Worm (Caenorhabditis elegans) whole organism, mixed stage, embryonic: ENCODE measurements around the gene col-8.

Experiments
- M03D4.4 ChIP-seq: sonication (generic microtip); optimal IDR thresholded peaks from 2 replicates; lab custom pipeline; 2017; ENCODE audit warnings: mild to moderate bottlenecking, missing genetic modification characterization, missing compliant biosample characterization
- bed-3 ChIP-seq: fragments of 200-800 bp; sonication (Bioruptor generic); optimal IDR thresholded peaks from 3 replicates; lab custom pipeline; 2018; ENCODE audit warnings: mild to moderate bottlenecking, missing genetic modification characterization, moderate library complexity, missing compliant biosample characterization
- blmp-1 ChIP-seq: fragments of 150-350 bp; optimal IDR thresholded peaks from 2 replicates; lab custom pipeline; 2014; ENCODE audit warnings: missing biosample characterization, missing genetic modification characterization
- ceh-39 ChIP-seq: fragments of 150-350 bp; optimal IDR thresholded peaks from 2 replicates; lab custom pipeline; 2014; ENCODE audit warnings: missing biosample characterization, missing genetic modification characterization
- ceh-43 ChIP-seq: fragments of 200-800 bp; sonication (Bioruptor generic); optimal IDR thresholded peaks from 2 replicates; lab custom pipeline; 2018; ENCODE audit warnings: mild to moderate bottlenecking, missing genetic modification characterization, moderate library complexity, missing compliant biosample characterization
- ces-1 ChIP-seq: fragments of 150-350 bp; optimal IDR thresholded peaks from 2 replicates; lab custom pipeline; 2014; ENCODE audit warnings: missing biosample characterization, missing genetic modification reagents, missing genetic modification characterization
- cnd-1 ChIP-seq: fragments of 200-800 bp; sonication (Bioruptor generic); optimal IDR thresholded peaks from 2 replicates; lab custom pipeline; 2018; ENCODE audit warnings: mild to moderate bottlenecking, missing genetic modification characterization, missing compliant biosample characterization
- drap-1 ChIP-seq: fragments of 200-800 bp; sonication (Bioruptor generic); optimal IDR thresholded peaks from 3 replicates; lab custom pipeline; 2018; ENCODE audit warnings: mild to moderate bottlenecking, missing genetic modification characterization, missing compliant biosample characterization
- elt-1 ChIP-seq: sonication (generic microtip); optimal IDR thresholded peaks from 2 replicates; lab custom pipeline; 2017; ENCODE audit warnings: missing genetic modification characterization, mild to moderate bottlenecking, missing compliant biosample characterization, antibody characterized with exemption, moderate library complexity, borderline replicate concordance; ENCODE audit not compliant: insufficient read depth
- elt-3 ChIP-seq: fragments of 150-350 bp; optimal IDR thresholded peaks from 2 replicates; lab custom pipeline; 2014; ENCODE audit warnings: missing biosample characterization, missing genetic modification characterization
- flh-1 ChIP-seq: fragments of 200-800 bp; sonication (Bioruptor generic); optimal IDR thresholded peaks from 2 replicates; lab custom pipeline; 2018; ENCODE audit warnings: mild to moderate bottlenecking, missing genetic modification characterization, moderate library complexity, missing compliant biosample characterization
- ham-2 ChIP-seq: fragments of 200-800 bp; sonication (Bioruptor generic); optimal IDR thresholded peaks from 2 replicates; lab custom pipeline; 2018; ENCODE audit warnings: mild to moderate bottlenecking, missing genetic modification characterization, missing compliant biosample characterization
- hlh-1 ChIP-seq: fragments of 150-350 bp; optimal IDR thresholded peaks from 2 replicates; lab custom pipeline; 2014; ENCODE audit warnings: missing biosample characterization, missing genetic modification reagents, missing genetic modification characterization
- lin-13 ChIP-seq: fragments of 150-350 bp; optimal IDR thresholded peaks from 2 replicates; lab custom pipeline; 2014; ENCODE audit warnings: missing biosample characterization, missing genetic modification characterization
- lin-32 ChIP-seq: fragments of 200-800 bp; sonication (Bioruptor generic); optimal IDR thresholded peaks from 2 replicates; lab custom pipeline; 2018; ENCODE audit warnings: mild to moderate bottlenecking, missing genetic modification characterization, missing compliant biosample characterization
- lsy-2 ChIP-seq: fragments of 150-350 bp; optimal IDR thresholded peaks from 2 replicates; lab custom pipeline; 2014; ENCODE audit warnings: missing biosample characterization, missing genetic modification characterization
- mab-5 ChIP-seq: fragments of 150-350 bp; optimal IDR thresholded peaks from 2 replicates; lab custom pipeline; 2014; ENCODE audit warnings: missing biosample characterization, missing genetic modification characterization
- mep-1 ChIP-seq: fragments of 150-350 bp; optimal IDR thresholded peaks from 2 replicates; lab custom pipeline; 2017; ENCODE audit warnings: missing biosample characterization, missing genetic modification reagents, missing genetic modification characterization, inconsistent platforms
- mls-2 ChIP-seq: sonication (generic microtip); optimal IDR thresholded peaks from 2 replicates; lab custom pipeline; 2016; ENCODE audit warnings: mild to moderate bottlenecking, missing genetic modification characterization, moderate library complexity, missing compliant biosample characterization
- nhr-12 ChIP-seq: fragments of 150-350 bp; optimal IDR thresholded peaks from 2 replicates; lab custom pipeline; 2014; ENCODE audit warnings: missing biosample characterization, missing genetic modification characterization
- nhr-2 ChIP-seq: fragments of 150-350 bp; optimal IDR thresholded peaks from 2 replicates; lab custom pipeline; 2014; ENCODE audit warnings: missing biosample characterization, missing genetic modification characterization
- nhr-237 ChIP-seq: fragments of 150-350 bp; optimal IDR thresholded peaks from 2 replicates; lab custom pipeline; 2014; ENCODE audit warnings: missing biosample characterization, missing genetic modification characterization
- nhr-28 ChIP-seq: fragments of 150-350 bp; optimal IDR thresholded peaks from 2 replicates; lab custom pipeline; 2014; ENCODE audit warnings: missing biosample characterization, missing genetic modification characterization
- nhr-76 ChIP-seq: sonication (generic microtip); optimal IDR thresholded peaks from 2 replicates; lab custom pipeline; 2017; ENCODE audit warnings: missing biosample characterization, missing genetic modification characterization
- pha-4 ChIP-seq: fragments of 150-350 bp; optimal IDR thresholded peaks from 2 replicates; lab custom pipeline; 2018; ENCODE audit warnings: missing biosample characterization, missing genetic modification reagents, missing genetic modification characterization
- sem-2 ChIP-seq: fragments of 200-800 bp; sonication (Bioruptor generic); optimal IDR thresholded peaks from 2 replicates; lab custom pipeline; 2018; ENCODE audit warnings: mild to moderate bottlenecking, missing genetic modification characterization, missing compliant biosample characterization
- snpc-4 ChIP-seq: fragments of 150-350 bp; optimal IDR thresholded peaks from 2 replicates; lab custom pipeline; 2014; ENCODE audit warnings: missing biosample characterization, missing genetic modification characterization
- sptf-1 ChIP-seq: sonication (generic microtip); optimal IDR thresholded peaks from 2 replicates; lab custom pipeline; 2017; ENCODE audit warnings: mild to moderate bottlenecking, missing genetic modification characterization, moderate library complexity, missing compliant biosample characterization
- tbx-8 ChIP-seq: fragments of 200-800 bp; sonication (Bioruptor generic); optimal IDR thresholded peaks from 2 replicates; lab custom pipeline; 2018; ENCODE audit warnings: mild to moderate bottlenecking, missing genetic modification characterization, moderate library complexity, missing compliant biosample characterization
- unc-120 ChIP-seq: sonication (generic microtip); optimal IDR thresholded peaks from 2 replicates; lab custom pipeline; 2017; ENCODE audit warnings: missing genetic modification characterization, missing compliant biosample characterization; ENCODE audit not compliant: poor library complexity, severe bottlenecking
- unc-39 ChIP-seq: fragments of 150-350 bp; optimal IDR thresholded peaks from 2 replicates; lab custom pipeline; 2014; ENCODE audit warnings: missing biosample characterization, missing genetic modification characterization

Gene col-8

DNA sequence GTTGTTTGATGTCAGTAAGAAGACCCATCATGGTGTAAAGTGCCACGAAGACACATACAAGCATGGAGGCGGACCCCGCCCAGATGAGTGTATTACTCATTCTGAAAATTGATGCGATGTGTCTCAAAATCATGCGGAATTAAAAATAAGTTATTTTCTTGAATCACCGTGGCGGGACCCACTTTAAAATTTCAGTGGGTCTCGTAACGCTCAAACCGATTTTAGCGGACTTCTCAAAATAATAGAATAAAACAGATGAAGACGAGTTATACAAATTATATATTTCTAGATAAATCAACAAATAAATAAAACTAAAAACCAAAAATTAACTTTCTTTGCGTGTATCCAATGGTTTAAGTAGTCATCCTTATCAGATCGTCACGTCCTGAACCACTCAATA, at the start of gene col-8:
col-8 (minus strand) TSS at position 101 of the 400 bp plus-strand sequence.
- TF ChIP-seq ham-2 (GFP tag; lab: Kevin White, UChicago) (no peak), ces-1 (GFP tag; lab: Kevin White, UChicago) (no peak), sem-2 (GFP tag; lab: Kevin White, UChicago) (no peak), nhr-237 (tag; lab: Kevin White, UChicago) (no peak), ceh-43 (GFP tag; lab: Kevin White, UChicago) (no peak), lin-13 (no peak), nhr-76 (tag; lab: Kevin White, UChicago) (no peak), mab-5 (no peak), nhr-28 (no peak), flh-1 (GFP tag; lab: Kevin White, UChicago) (no peak), ceh-39 (tag; lab: Kevin White, UChicago) (no peak), cnd-1 (tag; lab: Kevin White, UChicago) (no peak), unc-39 (tag; lab: Kevin White, UChicago) (no peak), blmp-1 (tag; lab: Kevin White, UChicago) (no peak), unc-120 (tag; lab: Kevin White, UChicago) (no peak), tbx-8 (GFP tag; lab: Kevin White, UChicago) (no peak), hlh-1 (tag; lab: Kevin White, UChicago) (no peak)

- TF ChIP-seq lin-32 (GFP tag; lab: Kevin White, UChicago), result no peak
- TF ChIP-seq M03D4.4 (tag; lab: Kevin White, UChicago), result no peak
- TF ChIP-seq mls-2 (tag; lab: Kevin White, UChicago), result no peak
- TF ChIP-seq snpc-4, result no peak
- TF ChIP-seq blmp-1 (tag; lab: Kevin White, UChicago), result no peak
- TF ChIP-seq tbx-8 (GFP tag; lab: Kevin White, UChicago), result no peak
- no peak for TF ChIP-seq drap-1 (GFP tag; lab: Kevin White, UChicago)
- TF ChIP-seq nhr-76 (tag; lab: Kevin White, UChicago), result no peak
- no peak for TF ChIP-seq nhr-237 (tag; lab: Kevin White, UChicago)
Measured at ce11 chrIII:7069981-7070380, 49.6 kb upstream of the col-8 start, which contains the start of gene tmem-17. tmem-17 (plus strand) TSS chrIII:7070281.

DNA sequence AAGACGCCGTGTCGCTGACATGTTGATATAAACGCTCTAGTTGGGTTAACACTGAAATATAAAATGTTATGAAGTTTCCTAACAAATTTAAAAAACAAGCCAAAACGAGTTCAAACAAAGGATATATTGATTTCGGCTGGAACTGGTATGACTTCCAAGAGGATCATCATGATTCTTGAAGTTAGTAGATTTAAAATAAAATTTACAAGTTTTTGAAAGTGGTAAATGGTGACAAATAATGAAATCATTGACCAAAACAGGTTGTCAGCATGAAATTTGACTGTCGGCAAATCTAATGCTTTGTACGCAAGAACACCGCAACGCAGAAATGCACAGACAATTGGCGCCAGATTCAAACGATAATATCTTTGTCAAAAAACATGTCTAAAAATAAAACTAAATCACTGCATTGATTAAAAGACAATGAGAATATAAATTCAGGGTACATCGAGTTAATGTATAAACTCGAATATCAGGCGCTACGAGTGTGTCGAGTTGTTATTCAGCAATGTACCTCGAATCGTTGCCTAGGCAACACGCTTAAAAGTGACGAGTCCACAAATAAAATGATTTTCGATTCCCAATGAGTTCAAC, 48.2 kb upstream of the col-8 start, which contains the start of the genes ubc-18 and R01H2.8:
ubc-18 (minus strand) TSS at position 51 of the 594 bp plus-strand sequence.
R01H2.8 (plus strand) TSS at position 544 of the 594 bp plus-strand sequence.
- TF ChIP-seq lin-32 (GFP tag; lab: Kevin White, UChicago) (no peak), mep-1 (tag; lab: Kevin White, UChicago) (peak; percentile 5), snpc-4 (no peak), hlh-1 (tag; lab: Kevin White, UChicago) (no peak), drap-1 (GFP tag; lab: Kevin White, UChicago) (no peak), nhr-76 (tag; lab: Kevin White, UChicago) (no peak), lsy-2 (tag; lab: Kevin White, UChicago) (peak; percentile 18), elt-1 (tag; lab: Kevin White, UChicago) (no peak), bed-3 (GFP tag; lab: Kevin White, UChicago) (no peak), nhr-2 (tag; lab: Kevin White, UChicago) (no peak), M03D4.4 (tag; lab: Kevin White, UChicago) (no peak), ceh-43 (GFP tag; lab: Kevin White, UChicago) (no peak), elt-3 (no peak), mls-2 (tag; lab: Kevin White, UChicago) (no peak), cnd-1 (tag; lab: Kevin White, UChicago) (no peak), unc-120 (tag; lab: Kevin White, UChicago) (peak; percentile 80), sem-2 (GFP tag; lab: Kevin White, UChicago) (no peak), nhr-12 (tag; lab: Kevin White, UChicago) (no peak), ham-2 (GFP tag; lab: Kevin White, UChicago) (no peak), flh-1 (GFP tag; lab: Kevin White, UChicago) (no peak), mab-5 (no peak), sptf-1 (no peak), ces-1 (GFP tag; lab: Kevin White, UChicago) (no peak), nhr-237 (tag; lab: Kevin White, UChicago) (peak; percentile 42), pha-4 (tag; lab: Kevin White, UChicago) (no peak)
